Fruit fly (Drosophila melanogaster): ENCODE measurements around the gene mRpS18A.
A peak's percentile ranks its signal among the peaks of the same experiment; 100 is the strongest.

Gene mRpS18A

DNA sequence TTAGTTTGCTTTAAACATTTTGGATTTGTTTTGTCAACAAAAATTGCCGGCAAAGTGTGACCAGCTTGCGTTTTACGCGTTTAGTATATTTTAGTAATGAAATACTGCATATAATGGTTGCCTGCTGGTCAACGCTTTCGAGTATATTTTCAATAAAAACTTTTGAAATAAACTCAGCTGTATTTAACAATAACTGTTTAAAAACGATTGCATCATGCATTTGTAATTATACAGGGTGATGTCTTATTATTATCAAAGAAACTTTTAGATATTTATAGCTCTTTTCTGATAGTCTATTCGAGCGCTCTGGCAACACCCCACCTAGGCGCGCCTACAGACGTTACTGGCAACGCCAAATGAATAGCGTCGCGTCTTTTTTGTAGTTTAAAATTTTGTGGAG is 1.4 kb upstream of the mRpS18A start, which contains the start of gene Cenp-C (continued):
- TF ChIP-seq br (optimal IDR thresholded peaks at IDR 0.05) (no peak), gt (GFP tag; IDR thresholded peaks at IDR 0.05) (no peak), CG7786 (GFP tag; optimal IDR thresholded peaks at IDR 0.05) (peak; percentile 20), CG10979 (tag; optimal IDR thresholded peaks at IDR 0.05) (no peak), HmgD (GFP tag; optimal IDR thresholded peaks at IDR 0.05) (no peak), sug (tag; optimal IDR thresholded peaks at IDR 0.05) (no peak), CrebB (tag; optimal IDR thresholded peaks at IDR 0.05) (no peak), Rx (GFP tag; IDR thresholded peaks at IDR 0.05) (no peak), vvl (GFP tag; IDR thresholded peaks at IDR 0.05) (0 out of 2 replicates have a peak, but pooled peaks have one; percentile 29), Dll (GFP tag; IDR thresholded peaks at IDR 0.05; ENCODE audit: partially characterized antibody) (peak; percentile 47; the same call in 1 of the 4 replicates), fd96Cb (tag; optimal IDR thresholded peaks at IDR 0.05) (no peak), CG32532 (GFP tag; IDR thresholded peaks at IDR 0.05) (peak; percentile 46), E2f2 (GFP tag; IDR thresholded peaks at IDR 0.05) (peak; percentile 83), CG34422 (GFP tag; IDR thresholded peaks at IDR 0.05) (no peak), CG9215 (GFP tag; IDR thresholded peaks at IDR 0.05) (no peak), Hmx (GFP tag; optimal IDR thresholded peaks at IDR 0.05) (no peak), CG12071 (GFP tag; optimal IDR thresholded peaks at IDR 0.05) (no peak), dimm (GFP tag; IDR thresholded peaks at IDR 0.05) (no peak), org-1 (GFP tag; optimal IDR thresholded peaks at IDR 0.05) (no peak), crc (GFP tag; optimal IDR thresholded peaks at IDR 0.05) (peak; percentile 23), CG3163 (GFP tag; optimal IDR thresholded peaks at IDR 0.05) (no peak), CG8388 (GFP tag; optimal IDR thresholded peaks at IDR 0.05) (no peak), chm (GFP tag; IDR thresholded peaks at IDR 0.05) (no peak), onecut (GFP tag; IDR thresholded peaks at IDR 0.05) (no peak), Myb (GFP tag; optimal IDR thresholded peaks at IDR 0.05) (peak; percentile 47), Ada2b (GFP tag; IDR thresholded peaks at IDR 0.05) (no peak), dpn (GFP tag; optimal IDR thresholded peaks at IDR 0.05) (peak; percentile 14 to 30), CG7357 (GFP tag; IDR thresholded peaks at IDR 0.05) (no peak), CG4820 (GFP tag; optimal IDR thresholded peaks at IDR 0.05) (no peak), CG15696 (tag; optimal IDR thresholded peaks at IDR 0.05) (peak; percentile 28), z (GFP tag; IDR thresholded peaks at IDR 0.05) (no peak), CG11247 (GFP tag; IDR thresholded peaks at IDR 0.05) (no peak), NFAT (GFP tag; IDR thresholded peaks at IDR 0.05) (0 out of 2 replicates have a peak, but pooled peaks have one; percentile 17), dysf (GFP tag; IDR thresholded peaks at IDR 0.05) (peak; percentile 37; the same call in 1 of the 3 replicates), CG14860 (GFP tag; IDR thresholded peaks at IDR 0.05; ENCODE audit: partially characterized antibody) (no peak), CG12236 (GFP tag; optimal IDR thresholded peaks at IDR 0.05) (no peak), vfl (GFP tag; optimal IDR thresholded peaks at IDR 0.05) (no peak), Dp (GFP tag; optimal IDR thresholded peaks at IDR 0.05) (peak; percentile 70), CoRest (tag; optimal IDR thresholded peaks at IDR 0.05) (peak; percentile 56), CG14710 (tag; optimal IDR thresholded peaks at IDR 0.05) (peak; percentile 60), Trl (optimal IDR thresholded peaks at IDR 0.05) (no peak), Trl (GFP tag; optimal IDR thresholded peaks at IDR 0.05) (peak; percentile 11), dm (GFP tag; optimal IDR thresholded peaks at IDR 0.05) (no peak), fru (optimal IDR thresholded peaks at IDR 0.05) (no peak), Hr51 (GFP tag; optimal IDR thresholded peaks at IDR 0.05) (peak in 1 of 2 experiments; percentile 18), Sry-δ (GFP tag; optimal IDR thresholded peaks at IDR 0.05) (peak; percentile 52), Six4 (GFP tag; optimal IDR thresholded peaks at IDR 0.05) (no peak), Neu2 (GFP tag; optimal IDR thresholded peaks at IDR 0.05; ENCODE audit: borderline replicate concordance) (no peak), H15 (GFP tag; IDR thresholded peaks at IDR 0.05) (no peak), CG17829 (tag; optimal IDR thresholded peaks at IDR 0.05) (peak; percentile 51), slp2 (GFP tag; optimal IDR thresholded peaks at IDR 0.05) (peak; percentile 7), CG17568 (GFP tag; optimal IDR thresholded peaks at IDR 0.05) (no peak), gcm2 (GFP tag; optimal IDR thresholded peaks at IDR 0.05) (no peak)

Measured in whole organism, embryonic.